Worm (Caenorhabditis elegans): Measurements from ENCODE around the gene F36H12.4.
"Not testable (repeated sequence)": the region's sequence is repeated elsewhere in the genome, so short reads cannot be mapped to it uniquely, and the experiment has no call there.

F36H12.4 gene

ce11 chrIV:5268803-5269202, at the start of gene F36H12.4:
F36H12.4 (plus strand) TSS chrIV:5269103.
- TF ChIP-seq atf-7 (tag; optimal IDR thresholded peaks at IDR 0.05): no peak
- TF ChIP-seq F52B5.7 (tag; optimal IDR thresholded peaks at IDR 0.05): no peak
- TF ChIP-seq unc-130 (GFP tag; optimal IDR thresholded peaks at IDR 0.05): no peak
- TF ChIP-seq zim-3 (tag; optimal IDR thresholded peaks at IDR 0.05): no peak
- no peak for TF ChIP-seq die-1 (tag; optimal IDR thresholded peaks at IDR 0.05)
- TF ChIP-seq F23B12.7 (tag; optimal IDR thresholded peaks at IDR 0.05; ENCODE audit: insufficient read depth): no peak
- no peak for TF ChIP-seq T26A5.8 (tag; optimal IDR thresholded peaks at IDR 0.05)

ce11 chrIV:5221721-5222120, 47.2 kb upstream of the F36H12.4 start:
- TF ChIP-seq F37B4.10 (GFP tag; IDR thresholded peaks at IDR 0.05): no peak
- TF ChIP-seq egrh-3 (GFP tag; IDR thresholded peaks at IDR 0.05): peak; percentile 84; the same call in 1 of the 2 replicates
- no peak; the same call in 1 of the 2 replicates for TF ChIP-seq mcd-1 (GFP tag; IDR thresholded peaks at IDR 0.05)
- TF ChIP-seq lag-1 (GFP tag; IDR thresholded peaks at IDR 0.05): no peak

- no peak for TF ChIP-seq zfh-2 (GFP tag; conservative IDR thresholded peaks at IDR 0.05)
- no peak for TF ChIP-seq B0261.1 (tag; optimal IDR thresholded peaks at IDR 0.05)
- no peak for TF ChIP-seq F39B2.1 (GFP tag; IDR thresholded peaks at IDR 0.05)
- TF ChIP-seq D2030.7 (GFP tag; IDR thresholded peaks at IDR 0.05): no peak
- TF ChIP-seq snpc-3.4 (tag; optimal IDR thresholded peaks at IDR 0.05): no peak
- no peak for TF ChIP-seq nhr-179 (tag; optimal IDR thresholded peaks at IDR 0.05)
- no peak for TF ChIP-seq aptf-2 (GFP tag; conservative IDR thresholded peaks at IDR 0.05)
- no peak for TF ChIP-seq attf-3 (GFP tag; conservative IDR thresholded peaks at IDR 0.05)
- TF ChIP-seq hlh-26 (GFP tag; conservative IDR thresholded peaks at IDR 0.05): no peak
- TF ChIP-seq lir-1 (GFP tag; conservative IDR thresholded peaks at IDR 0.05): no peak
- TF ChIP-seq lsy-27 (tag; optimal IDR thresholded peaks at IDR 0.05; ENCODE audit: borderline replicate concordance, insufficient read depth): no peak
- TF ChIP-seq dpl-1 (GFP tag; optimal IDR thresholded peaks at IDR 0.05): no peak
- no peak for TF ChIP-seq ztf-25 (GFP tag; IDR thresholded peaks at IDR 0.05)
- TF ChIP-seq hmg-20 (GFP tag; IDR thresholded peaks at IDR 0.05): no peak
- no peak for TF ChIP-seq lin-35 (GFP tag; optimal IDR thresholded peaks at IDR 0.05)
- no peak for TF ChIP-seq ztf-26 (tag; optimal IDR thresholded peaks at IDR 0.05)
Measured at ce11 chrIV:5224238-5224637, 44.7 kb upstream of the F36H12.4 start, which contains the start of gene Y59E9AL.8. Y59E9AL.8 (minus strand) TSS chrIV:5224338.

- peak; percentile 79 for TF ChIP-seq zfh-2 (GFP tag; conservative IDR thresholded peaks at IDR 0.05)
- TF ChIP-seq egrh-3 (GFP tag; IDR thresholded peaks at IDR 0.05): peak; percentile 68
Measured at ce11 chrIV:5225277-5225822, 43.6 kb upstream of the F36H12.4 start, which contains the start of gene cylc-1. cylc-1 (minus strand) TSS chrIV:5225772.

- TF ChIP-seq snpc-4 (GFP tag; optimal IDR thresholded peaks at IDR 0.05); snpc-4 (tag; optimal IDR thresholded peaks at IDR 0.05); hlh-26 (GFP tag; conservative IDR thresholded peaks at IDR 0.05); die-1 (tag; optimal IDR thresholded peaks at IDR 0.05): not testable (repeated sequence)
Measured at ce11 chrIV:5226552-5226951, 42.4 kb upstream of the F36H12.4 start, which contains the start of gene nsph-4.1. nsph-4.1 (plus strand) TSS chrIV:5226852.

ce11 chrIV:5228619-5229018, 40.3 kb upstream of the F36H12.4 start, which contains the start of gene thn-6:
thn-6 (plus strand) TSS chrIV:5228919.
- TF ChIP-seq nhr-80 (tag; optimal IDR thresholded peaks at IDR 0.05) (no peak), ztf-6 (GFP tag; IDR thresholded peaks at IDR 0.05) (no peak), lin-40 (tag; optimal IDR thresholded peaks at IDR 0.05) (no peak), ztf-22 (GFP tag; optimal IDR thresholded peaks at IDR 0.05) (no peak), die-1 (tag; optimal IDR thresholded peaks at IDR 0.05) (no peak), mes-4 (tag; optimal IDR thresholded peaks at IDR 0.05) (no peak), F10E7.11 (tag; optimal IDR thresholded peaks at IDR 0.05) (no peak), mel-28 (tag; optimal IDR thresholded peaks at IDR 0.05; ENCODE audit: borderline replicate concordance) (no peak), T26A5.8 (tag; optimal IDR thresholded peaks at IDR 0.05) (no peak), let-526 (GFP tag; IDR thresholded peaks at IDR 0.05) (no peak), ceh-100 (GFP tag; IDR thresholded peaks at IDR 0.05) (no peak), lin-35 (GFP tag; optimal IDR thresholded peaks at IDR 0.05) (no peak), dox-1 (GFP tag; IDR thresholded peaks at IDR 0.05) (no peak), C17E4.6 (GFP tag; IDR thresholded peaks at IDR 0.05) (no peak)

All from whole organism, young adult.